Fruit fly (Drosophila melanogaster): Measurements from ENCODE around the gene GATAe.

The GATAe gene

DNA sequence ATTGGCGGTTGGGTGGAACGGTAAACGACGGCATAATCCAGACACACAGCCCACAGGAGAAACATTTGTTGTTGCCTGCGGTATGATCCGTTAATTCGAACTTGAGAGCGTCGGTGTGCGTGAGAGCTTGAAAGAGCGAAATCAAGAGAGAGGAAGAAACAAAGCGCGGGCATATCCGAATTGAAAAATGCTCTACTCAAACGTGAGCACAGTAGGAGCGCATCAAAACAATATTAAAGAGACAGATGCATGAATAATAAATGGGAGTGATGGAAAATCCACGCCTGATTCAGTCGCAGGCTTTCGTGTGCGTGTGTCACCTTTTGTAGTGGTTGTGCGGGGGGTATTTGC lies 42.4 kb downstream of the GATAe start (continued):
- TF ChIP-seq YL-1 (GFP tag; optimal IDR thresholded peaks at IDR 0.05): no peak
- TF ChIP-seq Pdp1 (GFP tag; optimal IDR thresholded peaks at IDR 0.05): no peak
- TF ChIP-seq tgo (GFP tag; IDR thresholded peaks at IDR 0.05): peak; percentile 13; the same call in 1 of the 3 replicates
- TF ChIP-seq tna (GFP tag; IDR thresholded peaks at IDR 0.05; ENCODE audit: partially characterized antibody): no peak
- TF ChIP-seq CG12744 (GFP tag; optimal IDR thresholded peaks at IDR 0.05): no peak
- TF ChIP-seq Awh (GFP tag; IDR thresholded peaks at IDR 0.05): no peak
- TF ChIP-seq psq (GFP tag; optimal IDR thresholded peaks at IDR 0.05): no peak
- no peak for TF ChIP-seq CG9797 (GFP tag; optimal IDR thresholded peaks at IDR 0.05)
- no peak for TF ChIP-seq CG10147 (GFP tag; optimal IDR thresholded peaks at IDR 0.05)
- TF ChIP-seq lov (optimal IDR thresholded peaks at IDR 0.05): no peak
- TF ChIP-seq lov (GFP tag; IDR thresholded peaks at IDR 0.05): no peak
- TF ChIP-seq CG13287 (GFP tag; IDR thresholded peaks at IDR 0.05; ENCODE audit: partially characterized antibody): peak; percentile 20; the same call in 1 of the 2 replicates
- no peak for TF ChIP-seq Tbp (GFP tag; optimal IDR thresholded peaks at IDR 0.05)
- TF ChIP-seq ac (GFP tag; optimal IDR thresholded peaks at IDR 0.05): no peak
- no peak for TF ChIP-seq CG11504 (tag; optimal IDR thresholded peaks at IDR 0.05)
- TF ChIP-seq CG31388 (GFP tag; optimal IDR thresholded peaks at IDR 0.05): no peak
- TF ChIP-seq vvl (GFP tag; IDR thresholded peaks at IDR 0.05): peak; percentile 50; the same call in 1 of the 2 replicates
- no peak for TF ChIP-seq CG11456 (GFP tag; IDR thresholded peaks at IDR 0.05)
- 0 out of 3 replicates have a peak, but pooled peaks have one; percentile 44 for TF ChIP-seq CG2199 (GFP tag; IDR thresholded peaks at IDR 0.05)
- TF ChIP-seq Mad (GFP tag; optimal IDR thresholded peaks at IDR 0.05): no peak
- TF ChIP-seq CG9215 (GFP tag; IDR thresholded peaks at IDR 0.05): no peak
- TF ChIP-seq CG9876 (GFP tag; optimal IDR thresholded peaks at IDR 0.05): no peak
- TF ChIP-seq CG15011 (GFP tag; optimal IDR thresholded peaks at IDR 0.05): no peak
- peak; percentile 54 for TF ChIP-seq CG2120 (GFP tag; optimal IDR thresholded peaks at IDR 0.05)
- TF ChIP-seq Fer2 (tag; optimal IDR thresholded peaks at IDR 0.05): no peak
- TF ChIP-seq ci (GFP tag; IDR thresholded peaks at IDR 0.05): 0 out of 3 replicates have a peak, but pooled peaks have one; percentile 34
- TF ChIP-seq CG11695 (GFP tag; IDR thresholded peaks at IDR 0.05): 0 out of 3 replicates have a peak, but pooled peaks have one; percentile 37
- TF ChIP-seq CG3163 (GFP tag; optimal IDR thresholded peaks at IDR 0.05): peak; percentile 75
- no peak for TF ChIP-seq Dbx (GFP tag; IDR thresholded peaks at IDR 0.05)
- no peak for TF ChIP-seq dm (GFP tag; optimal IDR thresholded peaks at IDR 0.05)

DNA sequence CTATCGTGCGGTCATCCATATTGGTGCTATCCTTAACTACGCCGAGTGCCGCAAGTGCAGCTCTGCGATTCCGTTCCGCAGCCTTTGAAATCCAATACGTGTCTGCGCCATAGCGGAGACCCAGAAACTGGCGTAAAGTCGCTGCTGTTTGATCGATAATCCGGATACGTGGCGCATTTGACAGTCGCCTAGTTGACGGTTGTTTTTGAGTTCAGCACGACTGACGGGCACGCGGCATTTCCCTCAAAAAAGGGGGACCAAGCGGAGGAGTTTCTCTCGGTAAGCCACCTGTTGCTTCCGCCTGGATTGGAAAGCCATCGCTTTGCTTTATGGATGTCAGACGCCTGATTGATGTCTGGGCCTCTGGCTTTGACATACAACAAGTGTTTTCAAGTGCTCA lies 58.6 kb downstream of the GATAe start, which contains the start of gene CG10185:
Gene CG10185 (minus strand): TSS at position 101 of the 400 bp plus-strand sequence.
- TF ChIP-seq CG4854 (GFP tag; optimal IDR thresholded peaks at IDR 0.05) (no peak), kah (GFP tag; optimal IDR thresholded peaks at IDR 0.05) (no peak), CG9817 (tag; optimal IDR thresholded peaks at IDR 0.05) (no peak), croc (GFP tag; conservative IDR thresholded peaks at IDR 0.05) (no peak), CG5245 (GFP tag; optimal IDR thresholded peaks at IDR 0.05) (no peak), PHDP (tag; optimal IDR thresholded peaks at IDR 0.05) (no peak), Bgb (GFP tag; IDR thresholded peaks at IDR 0.05; ENCODE audit: partially characterized antibody) (no peak)

Measured in whole organism, embryonic.